Fruit fly (Drosophila melanogaster) whole organism, adult: ENCODE results near the gene UBL3.

ENCODE experiments used
- Crg-1 ChIP-seq: fragments of 200-800 bp; sonication (Bioruptor generic); optimal IDR thresholded peaks from 2 replicates; lab custom pipeline; 2016; ENCODE audit warnings: missing biosample characterization, missing genetic modification characterization
- cnc ChIP-seq, 2 experiments: fragments of >200 bp; optimal IDR thresholded peaks; 2 replicates each; lab custom pipeline; 2017

dm6 chrX:15849021-15849420, 4.0 kb downstream of the UBL3 start, which contains the start of gene sun:
- no peak for TF ChIP-seq cnc (optimal IDR thresholded peaks at IDR 0.05; lab: Kevin White, UChicago)
- TF ChIP-seq Crg-1 (GFP tag; lab: Kevin White, UChicago): no peak
